Fruit fly (Drosophila melanogaster) whole organism, embryonic: ENCODE measurements around the gene CG34283.
A peak's percentile ranks its signal among the peaks of the same experiment; 100 is the strongest.

Experiments
- Atf-2 ChIP-seq: fragments of 200-800 bp; sonication (Bioruptor generic); optimal IDR thresholded peaks from 2 replicates; lab custom pipeline; 2016; ENCODE audit warnings: missing biosample characterization, missing genetic modification characterization
- B-H1 ChIP-seq: fragments of 200-800 bp; sonication (Bioruptor generic); IDR thresholded peaks from 3 replicates; pipeline ENCODE4 v1.3.6; 2022; ENCODE audit warnings: missing biosample characterization, missing genetic modification characterization
- BEAF-32 ChIP-seq: fragments of 200-800 bp; sonication (Bioruptor generic); optimal IDR thresholded peaks from 3 replicates; lab custom pipeline; 2017; ENCODE audit warnings: missing biosample characterization, missing genetic modification characterization, mild to moderate bottlenecking, moderate library complexity, missing genetic modification reagents
- CG10321 ChIP-seq: fragments of 200-800 bp; sonication (Bioruptor generic); IDR thresholded peaks from 2 replicates; pipeline ENCODE4 v1.3.6; 2022; ENCODE audit warnings: missing biosample characterization, missing genetic modification characterization
- CG10431 ChIP-seq: fragments of 200-800 bp; sonication (Bioruptor generic); optimal IDR thresholded peaks from 3 replicates; lab custom pipeline; 2018; ENCODE audit warnings: missing biosample characterization, mild to moderate bottlenecking, missing genetic modification characterization
- CG12155 ChIP-seq: fragments of 200-800 bp; sonication (Bioruptor generic); optimal IDR thresholded peaks from 3 replicates; lab custom pipeline; 2016; ENCODE audit warnings: missing biosample characterization, missing genetic modification characterization
- CG12942 ChIP-seq: fragments of 200-800 bp; sonication (Bioruptor generic); optimal IDR thresholded peaks from 3 replicates; lab custom pipeline; 2016; ENCODE audit warnings: missing biosample characterization, missing genetic modification characterization
- CG15269 ChIP-seq: fragments of 200-800 bp; sonication (Bioruptor generic); optimal IDR thresholded peaks from 2 replicates; lab custom pipeline; 2018; ENCODE audit warnings: missing biosample characterization, mild to moderate bottlenecking, missing genetic modification characterization, moderate library complexity
- CG17359 ChIP-seq: fragments of 200-800 bp; sonication (Bioruptor generic); optimal IDR thresholded peaks from 3 replicates; lab custom pipeline; 2018; ENCODE audit warnings: missing biosample characterization, mild to moderate bottlenecking, missing genetic modification characterization, moderate library complexity
- CG17361 ChIP-seq: fragments of 200-800 bp; sonication (Bioruptor generic); IDR thresholded peaks from 3 replicates; pipeline ENCODE4 v1.3.6; 2022; ENCODE audit warnings: missing biosample characterization, missing genetic modification characterization
- CG17385 ChIP-seq: fragments of 200-800 bp; sonication (Bioruptor generic); optimal IDR thresholded peaks from 3 replicates; lab custom pipeline; 2018; ENCODE audit warnings: missing biosample characterization, mild to moderate bottlenecking, missing genetic modification characterization
- CG18764 ChIP-seq: fragments of 200-800 bp; sonication (Bioruptor generic); optimal IDR thresholded peaks from 3 replicates; lab custom pipeline; 2016; ENCODE audit warnings: missing biosample characterization, missing genetic modification characterization
- CG4282 ChIP-seq: fragments of 200-800 bp; sonication (Bioruptor generic); optimal IDR thresholded peaks from 2 replicates; lab custom pipeline; 2016; ENCODE audit warnings: missing biosample characterization, missing genetic modification characterization
- CG43689 ChIP-seq: fragments of 200-800 bp; sonication (Bioruptor generic); IDR thresholded peaks from 2 replicates; pipeline ENCODE4 v1.3.6; 2022; ENCODE audit warnings: missing biosample characterization, missing genetic modification characterization
- CG4424 ChIP-seq: fragments of 200-800 bp; sonication (Bioruptor generic); optimal IDR thresholded peaks from 3 replicates; lab custom pipeline; 2016; ENCODE audit warnings: missing biosample characterization, missing genetic modification characterization
- CG4617 ChIP-seq: fragments of 200-800 bp; sonication (Bioruptor generic); optimal IDR thresholded peaks from 3 replicates; lab custom pipeline; 2016; ENCODE audit warnings: missing biosample characterization, missing genetic modification characterization, borderline replicate concordance
- CG5180 ChIP-seq: fragments of 200-800 bp; sonication (Bioruptor generic); optimal IDR thresholded peaks from 3 replicates; lab custom pipeline; 2017; ENCODE audit warnings: missing biosample characterization, missing genetic modification characterization, mild to moderate bottlenecking, moderate library complexity, missing genetic modification reagents
- Chrac-16 ChIP-seq: fragments of 200-800 bp; sonication (Bioruptor generic); optimal IDR thresholded peaks from 3 replicates; lab custom pipeline; 2016; ENCODE audit warnings: missing biosample characterization, missing genetic modification characterization
- Doc3 ChIP-seq: fragments of 200-800 bp; sonication (Bioruptor generic); IDR thresholded peaks from 3 replicates; pipeline ENCODE4 v1.3.6; 2022; ENCODE audit warnings: missing biosample characterization, missing genetic modification characterization; ENCODE audit not compliant: partially characterized antibody
- HLH54F ChIP-seq: fragments of 200-800 bp; sonication (Bioruptor generic); optimal IDR thresholded peaks from 3 replicates; lab custom pipeline; 2016; ENCODE audit warnings: missing biosample characterization, missing genetic modification characterization
- Jarid2 ChIP-seq: fragments of 200-800 bp; sonication (Bioruptor generic); optimal IDR thresholded peaks from 3 replicates; lab custom pipeline; 2017; ENCODE audit warnings: mild to moderate bottlenecking, missing biosample characterization, missing genetic modification reagents, missing genetic modification characterization
- NFAT ChIP-seq: fragments of 200-800 bp; sonication (Bioruptor generic); IDR thresholded peaks from 2 replicates; pipeline ENCODE4 v1.3.6; 2022; ENCODE audit warnings: missing biosample characterization, missing genetic modification characterization
- NK7.1 ChIP-seq: fragments of 200-800 bp; sonication (Bioruptor generic); optimal IDR thresholded peaks from 3 replicates; lab custom pipeline; 2016; ENCODE audit warnings: missing biosample characterization, missing genetic modification characterization
- Six4 ChIP-seq: fragments of 200-800 bp; sonication (Bioruptor generic); optimal IDR thresholded peaks from 2 replicates; lab custom pipeline; 2016; ENCODE audit warnings: missing biosample characterization, missing genetic modification characterization
- Sox100B ChIP-seq: fragments of 200-800 bp; sonication (Bioruptor generic); optimal IDR thresholded peaks from 3 replicates; lab custom pipeline; 2018; ENCODE audit warnings: missing biosample characterization, mild to moderate bottlenecking, missing genetic modification characterization
- Sry-β ChIP-seq: fragments of 200-800 bp; sonication (Bioruptor generic); optimal IDR thresholded peaks from 2 replicates; lab custom pipeline; 2018; ENCODE audit warnings: missing biosample characterization, mild to moderate bottlenecking, missing genetic modification characterization, moderate library complexity
- Vsx1 ChIP-seq: fragments of 200-800 bp; sonication (Bioruptor generic); optimal IDR thresholded peaks from 2 replicates; lab custom pipeline; 2017; ENCODE audit warnings: missing biosample characterization, mild to moderate bottlenecking, missing genetic modification characterization, missing genetic modification reagents
- Xbp1 ChIP-seq: fragments of 200-800 bp; sonication (Bioruptor generic); optimal IDR thresholded peaks from 3 replicates; lab custom pipeline; 2016; ENCODE audit warnings: missing biosample characterization, mild to moderate bottlenecking, missing genetic modification characterization
- ac ChIP-seq: fragments of 200-800 bp; sonication (Bioruptor generic); optimal IDR thresholded peaks from 3 replicates; lab custom pipeline; 2017; ENCODE audit warnings: missing biosample characterization, mild to moderate bottlenecking, missing genetic modification characterization
- ash1 ChIP-seq: fragments of 200-800 bp; sonication (Bioruptor generic); optimal IDR thresholded peaks from 2 replicates; lab custom pipeline; 2018; ENCODE audit warnings: missing biosample characterization, mild to moderate bottlenecking, missing genetic modification characterization
- cato ChIP-seq: fragments of 200-800 bp; sonication (Bioruptor generic); optimal IDR thresholded peaks from 2 replicates; lab custom pipeline; 2016; ENCODE audit warnings: missing biosample characterization, missing genetic modification characterization, borderline replicate concordance
- crc ChIP-seq: fragments of 200-800 bp; sonication (Bioruptor generic); optimal IDR thresholded peaks from 2 replicates; lab custom pipeline; 2016; ENCODE audit warnings: missing biosample characterization, missing genetic modification characterization
- cwo ChIP-seq: fragments of 200-800 bp; sonication (Bioruptor generic); optimal IDR thresholded peaks from 3 replicates; lab custom pipeline; 2017; ENCODE audit warnings: missing biosample characterization, missing genetic modification characterization, mild to moderate bottlenecking, moderate library complexity, missing genetic modification reagents
- da ChIP-seq: fragments of 200-800 bp; sonication (Bioruptor generic); optimal IDR thresholded peaks from 2 replicates; lab custom pipeline; 2016; ENCODE audit warnings: missing biosample characterization, missing genetic modification characterization
- esg ChIP-seq: fragments of 200-800 bp; sonication (Bioruptor generic); conservative IDR thresholded peaks from 2 replicates; pipeline ENCODE4 v1.3.6; 2022; ENCODE audit warnings: missing biosample characterization, missing genetic modification characterization
- fd102C ChIP-seq: fragments of 200-800 bp; sonication (Bioruptor generic); optimal IDR thresholded peaks from 2 replicates; lab custom pipeline; 2018; ENCODE audit warnings: missing biosample characterization, mild to moderate bottlenecking, missing genetic modification characterization, moderate library complexity
- fd3F ChIP-seq: fragments of 200-800 bp; sonication (Bioruptor generic); optimal IDR thresholded peaks from 2 replicates; lab custom pipeline; 2018; ENCODE audit warnings: missing biosample characterization, mild to moderate bottlenecking, missing genetic modification characterization, moderate library complexity
- lola ChIP-seq, 3 experiments: fragments of >200 bp in 2 of 3; fragments of 200-800 bp in 1 of 3; sonication (Bioruptor generic) in 1 of 3; optimal IDR thresholded peaks; 2 replicates each; lab custom pipeline; 2017 to 2019; ENCODE audit warnings: missing biosample characterization in 3 of 3, missing genetic modification characterization in 3 of 3, mild to moderate bottlenecking in 1 of 3, moderate library complexity in 1 of 3
- nau ChIP-seq: fragments of 200-800 bp; sonication (Bioruptor generic); optimal IDR thresholded peaks from 3 replicates; lab custom pipeline; 2017; ENCODE audit warnings: missing biosample characterization, mild to moderate bottlenecking, missing genetic modification characterization, missing genetic modification reagents
- otp ChIP-seq: fragments of 200-800 bp; sonication (Bioruptor generic); IDR thresholded peaks from 3 replicates; pipeline ENCODE4, ENCODE4 v1.3.6; 2022; ENCODE audit warnings: missing biosample characterization, missing genetic modification characterization
- ranshi ChIP-seq: fragments of 200-800 bp; sonication (Bioruptor generic); IDR thresholded peaks from 2 replicates; pipeline ENCODE4 v1.3.6; 2022; ENCODE audit warnings: missing biosample characterization, missing genetic modification characterization
- repo ChIP-seq: fragments of 200-800 bp; sonication (Bioruptor generic); optimal IDR thresholded peaks from 2 replicates; lab custom pipeline; 2016; ENCODE audit warnings: missing biosample characterization, missing genetic modification characterization
- run ChIP-seq: fragments of 200-800 bp; sonication (Bioruptor generic); optimal IDR thresholded peaks from 3 replicates; lab custom pipeline; 2018; ENCODE audit warnings: missing biosample characterization, mild to moderate bottlenecking, missing genetic modification characterization
- sob ChIP-seq: fragments of 200-800 bp; sonication (Bioruptor generic); IDR thresholded peaks from 2 replicates; pipeline ENCODE4 v1.3.6; 2022; ENCODE audit warnings: missing biosample characterization, missing genetic modification characterization
- stc ChIP-seq: fragments of 200-800 bp; sonication (Bioruptor generic); IDR thresholded peaks from 2 replicates; pipeline ENCODE4 v1.3.6; 2022; ENCODE audit warnings: missing biosample characterization, missing genetic modification characterization
- tap ChIP-seq: fragments of 200-800 bp; optimal IDR thresholded peaks from 3 replicates; lab custom pipeline; 2019; ENCODE audit warnings: missing biosample characterization, mild to moderate bottlenecking, missing genetic modification characterization, moderate library complexity
- tup ChIP-seq: fragments of 200-800 bp; sonication (Bioruptor generic); optimal IDR thresholded peaks from 2 replicates; lab custom pipeline; 2016; ENCODE audit warnings: missing biosample characterization, mild to moderate bottlenecking, missing genetic modification characterization, moderate library complexity
- twi ChIP-seq: fragments of 200-800 bp; optimal IDR thresholded peaks from 2 replicates; lab custom pipeline; 2019; ENCODE audit warnings: missing biosample characterization, mild to moderate bottlenecking, missing genetic modification characterization, moderate library complexity
- zfh2 ChIP-seq: fragments of 200-800 bp; sonication (Bioruptor generic); optimal IDR thresholded peaks from 2 replicates; lab custom pipeline; 2016; ENCODE audit warnings: missing biosample characterization, missing genetic modification characterization

Gene CG34283

DNA sequence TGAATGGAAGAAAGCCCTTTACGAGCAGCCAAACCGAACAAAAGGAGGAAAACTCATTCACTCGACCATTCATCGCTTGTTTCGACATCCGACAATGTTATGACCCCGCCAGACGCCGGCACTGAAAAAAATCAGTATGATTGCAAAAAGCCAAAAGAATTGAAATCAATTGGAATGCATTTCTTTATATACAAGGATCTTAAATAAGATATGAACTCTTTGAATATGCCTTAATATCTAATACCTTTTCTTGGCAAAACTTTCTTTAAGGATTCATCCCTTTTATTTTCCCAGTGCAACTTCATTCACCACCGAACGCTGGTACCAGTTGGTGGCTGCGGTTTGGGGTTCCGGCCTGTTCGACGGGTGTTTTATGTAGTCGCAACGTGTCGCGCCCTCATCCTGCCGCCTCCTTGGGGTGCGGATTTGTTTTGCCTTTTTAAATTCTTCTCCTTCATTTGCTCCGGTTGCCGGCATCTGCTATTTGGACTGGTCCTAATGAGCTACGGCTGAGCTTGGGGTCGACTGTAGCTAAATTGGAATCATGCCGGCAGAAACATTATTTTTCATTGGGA lies 2.5 kb downstream of the CG34283 start (continued):
- TF ChIP-seq NFAT (GFP tag; lab: Robert Waterston, UW) (peak; percentile 64), repo (peak; percentile 67), HLH54F (peak; percentile 76), Six4 (GFP tag; lab: Kevin White, UChicago) (peak; percentile 68), cwo (GFP tag; lab: Kevin White, UChicago) (peak; percentile 89), nau (GFP tag; lab: Kevin White, UChicago) (peak; percentile 78), twi (tag; lab: Kevin White, UChicago) (peak; percentile 76), CG10321 (GFP tag; lab: Robert Waterston, UW) (peak; percentile 56), tap (tag; lab: Kevin White, UChicago) (peak; percentile 86), ac (GFP tag; lab: Kevin White, UChicago) (no peak), BEAF-32 (GFP tag; lab: Kevin White, UChicago) (no peak), Xbp1 (peak; percentile 85), CG4617 (GFP tag; lab: Kevin White, UChicago) (peak; percentile 32), Atf-2 (peak; percentile 67), CG4424 (GFP tag; lab: Kevin White, UChicago) (peak; percentile 78), sob (peak; percentile 83), cato (GFP tag; lab: Kevin White, UChicago) (peak; percentile 15), CG17361 (peak; percentile 91), fd3F (GFP tag; lab: Kevin White, UChicago) (peak; percentile 78), fd102C (GFP tag; lab: Kevin White, UChicago) (no peak), lola (GFP tag; optimal IDR thresholded peaks at IDR 0.05; lab: Kevin White, UChicago) (peak in 1 of 3 experiments; percentile 63), otp (peak; percentile 63; the same call in 1 of the 3 replicates), Vsx1 (GFP tag; lab: Kevin White, UChicago) (peak; percentile 46), CG12155 (peak; percentile 67), Sox100B (peak; percentile 84), Jarid2 (peak; percentile 64), tup (peak; percentile 59), da (GFP tag; lab: Kevin White, UChicago) (peak; percentile 63), Sry-β (GFP tag; lab: Kevin White, UChicago) (no peak), CG15269 (tag; lab: Kevin White, UChicago) (peak; percentile 92), crc (GFP tag; lab: Kevin White, UChicago) (peak; percentile 74), esg (GFP tag; lab: Robert Waterston, UW) (peak; percentile 76), ranshi (GFP tag; lab: Robert Waterston, UW) (peak; percentile 85), Chrac-16 (GFP tag; lab: Kevin White, UChicago) (peak; percentile 73), ash1 (GFP tag; lab: Kevin White, UChicago) (no peak), run (tag; lab: Kevin White, UChicago) (peak; percentile 87), CG12942 (GFP tag; lab: Kevin White, UChicago) (peak; percentile 60), CG5180 (GFP tag; lab: Kevin White, UChicago) (peak; percentile 87), Doc3 (no peak), CG4282 (GFP tag; lab: Kevin White, UChicago) (peak; percentile 6), B-H1 (peak; percentile 78), stc (GFP tag; lab: Robert Waterston, UW) (peak; percentile 78), CG17359 (peak; percentile 90), CG43689 (GFP tag; lab: Robert Waterston, UW) (peak; percentile 55), CG10431 (peak; percentile 61), NK7.1 (GFP tag; lab: Kevin White, UChicago) (peak; percentile 65), zfh2 (GFP tag; lab: Kevin White, UChicago) (peak; percentile 78), CG18764 (peak; percentile 57), CG17385 (peak; percentile 86)
